Worm (Caenorhabditis elegans) whole organism, late embryonic: ENCODE data around the gene F11E6.6.

Experiments used
- ama-1 ChIP-seq: fragments of 150-350 bp; optimal IDR thresholded peaks from 2 replicates; lab custom pipeline; 2014
- ceh-31 ChIP-seq: sonication (generic microtip); optimal IDR thresholded peaks from 2 replicates; lab custom pipeline; 2016; ENCODE audit warnings: missing genetic modification characterization, missing compliant biosample characterization
- ceh-9 ChIP-seq: sonication (generic microtip); optimal IDR thresholded peaks from 2 replicates; lab custom pipeline; 2016; ENCODE audit warnings: mild to moderate bottlenecking, missing genetic modification characterization, inconsistent platforms, missing compliant biosample characterization
- fkh-10 ChIP-seq: fragments of 150-350 bp; optimal IDR thresholded peaks from 2 replicates; lab custom pipeline; 2014; ENCODE audit warnings: missing biosample characterization, missing genetic modification reagents, missing genetic modification characterization
- gmeb-2 ChIP-seq: sonication (generic microtip); optimal IDR thresholded peaks from 2 replicates; lab custom pipeline; 2016; ENCODE audit warnings: missing genetic modification characterization, inconsistent platforms, missing compliant biosample characterization
- hlh-8 ChIP-seq: sonication (generic microtip); optimal IDR thresholded peaks from 2 replicates; lab custom pipeline; 2016; ENCODE audit warnings: missing genotype, missing genetic modification characterization, missing compliant biosample characterization
- lin-11 ChIP-seq: fragments of 200-800 bp; sonication (Bioruptor generic); optimal IDR thresholded peaks from 2 replicates; lab custom pipeline; 2018; ENCODE audit warnings: mild to moderate bottlenecking, missing genetic modification characterization, missing compliant biosample characterization
- odd-2 ChIP-seq: sonication (generic microtip); optimal IDR thresholded peaks from 2 replicates; lab custom pipeline; 2017; ENCODE audit warnings: antibody characterized with exemption, mild to moderate bottlenecking, missing genetic modification characterization, missing compliant biosample characterization
- pax-1 ChIP-seq: fragments of 150-350 bp; optimal IDR thresholded peaks from 2 replicates; lab custom pipeline; 2014; ENCODE audit warnings: missing biosample characterization, missing genetic modification characterization
- rnt-1 ChIP-seq: sonication (generic microtip); optimal IDR thresholded peaks from 2 replicates; lab custom pipeline; 2016; ENCODE audit warnings: missing genetic modification characterization, missing compliant biosample characterization
- ttx-3 ChIP-seq: sonication (generic microtip); optimal IDR thresholded peaks from 2 replicates; lab custom pipeline; 2016; ENCODE audit warnings: missing genetic modification reagents, missing genetic modification characterization, missing compliant biosample characterization
- unc-55 ChIP-seq: sonication (generic microtip); optimal IDR thresholded peaks from 2 replicates; lab custom pipeline; 2017; ENCODE audit warnings: missing biosample characterization, missing genetic modification reagents, missing genetic modification characterization

DNA sequence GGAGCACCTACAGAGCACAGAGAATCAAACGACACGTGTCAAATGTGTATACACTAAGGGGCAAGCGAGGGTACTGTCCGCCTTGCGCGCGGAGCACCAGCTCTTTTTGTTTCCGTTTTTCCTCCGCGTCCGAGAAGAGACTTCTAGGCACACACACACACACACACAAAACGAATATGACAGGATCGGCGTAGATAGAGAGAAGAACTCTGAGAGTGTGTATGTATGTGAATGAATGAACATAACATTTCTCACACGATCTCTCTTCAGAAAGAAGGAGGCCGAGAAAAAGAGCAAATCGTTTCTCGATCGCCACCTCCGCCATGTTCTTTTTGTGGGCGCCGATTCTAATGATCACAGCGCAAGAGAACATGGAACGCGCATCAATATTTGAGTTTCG, 24.9 kb upstream of the F11E6.6 start, which contains the start of gene nas-6:
- TF ChIP-seq ceh-9 (tag; lab: Kevin White, UChicago) = no peak
- TF ChIP-seq hlh-8 = no peak
- TF ChIP-seq ttx-3 (tag; lab: Kevin White, UChicago) = no peak
- no peak for TF ChIP-seq gmeb-2
- no peak for TF ChIP-seq fkh-10 (GFP tag; lab: Kevin White, UChicago)
- no peak for TF ChIP-seq ama-1
- no peak for TF ChIP-seq rnt-1
- no peak for TF ChIP-seq lin-11 (tag; lab: Kevin White, UChicago)
- TF ChIP-seq ceh-31 = no peak
- no peak for TF ChIP-seq pax-1 (tag; lab: Kevin White, UChicago)
- TF ChIP-seq odd-2 (tag; lab: Kevin White, UChicago) = no peak
- TF ChIP-seq unc-55 (GFP tag; lab: Kevin White, UChicago) = no peak
